Worm (Caenorhabditis elegans) whole organism, L3 larva: ENCODE measurements around the gene H03G16.7.

Source experiments
- daf-12 ChIP-seq: fragments of 150-350 bp; optimal IDR thresholded peaks from 2 replicates; lab custom pipeline; 2014; ENCODE audit warnings: missing biosample characterization, missing genetic modification reagents, missing genetic modification characterization
- egl-5 ChIP-seq: fragments of 150-350 bp; optimal IDR thresholded peaks from 2 replicates; lab custom pipeline; 2017; ENCODE audit warnings: missing biosample characterization, missing genetic modification reagents, missing genetic modification characterization, inconsistent platforms
- elt-2 ChIP-seq: sonication (generic microtip); optimal IDR thresholded peaks from 2 replicates; lab custom pipeline; 2016; ENCODE audit warnings: missing genetic modification reagents, mild to moderate bottlenecking, missing genetic modification characterization, missing compliant biosample characterization
- hmg-11 ChIP-seq: sonication (generic microtip); optimal IDR thresholded peaks from 2 replicates; lab custom pipeline; 2016; ENCODE audit warnings: missing genetic modification characterization, missing compliant biosample characterization
- lin-15B ChIP-seq: fragments of 150-350 bp; optimal IDR thresholded peaks from 2 replicates; lab custom pipeline; 2014; ENCODE audit warnings: missing biosample characterization, missing genetic modification characterization
- nhr-23 ChIP-seq: fragments of 150-350 bp; optimal IDR thresholded peaks from 2 replicates; lab custom pipeline; 2014; ENCODE audit warnings: missing biosample characterization, missing genetic modification reagents, missing genetic modification characterization
- snpc-4 ChIP-seq: fragments of 150-350 bp; optimal IDR thresholded peaks from 2 replicates; lab custom pipeline; 2014; ENCODE audit warnings: missing biosample characterization, missing genetic modification characterization
- unc-39 ChIP-seq: sonication (generic microtip); optimal IDR thresholded peaks from 4 replicates; lab custom pipeline; 2017; ENCODE audit warnings: missing biosample characterization, missing genetic modification characterization

H03G16.7 gene

ce11 chrX:15006847-15007358 is 48.9 kb downstream of the H03G16.7 start, which contains the start of gene ergi-2:
Gene ergi-2 (minus strand): TSS chrX:15007308.
- TF ChIP-seq unc-39 (tag; lab: Kevin White, UChicago) (no peak), daf-12 (tag; lab: Kevin White, UChicago) (no peak), hmg-11 (tag; lab: Kevin White, UChicago) (peak; percentile 16), elt-2 (peak; percentile 16), nhr-23 (no peak), egl-5 (tag; lab: Kevin White, UChicago) (peak; percentile 50), lin-15B (tag; lab: Kevin White, UChicago) (no peak), snpc-4 (tag; lab: Kevin White, UChicago) (peak; percentile 37)
